Fruit fly (Drosophila melanogaster): ENCODE data around the gene CG18130.

- TF ChIP-seq CG7101 (tag; optimal IDR thresholded peaks at IDR 0.05) (no peak), kay (GFP tag; ENCODE audit: borderline replicate concordance) (no peak), toe (GFP tag; optimal IDR thresholded peaks at IDR 0.05) (no peak), Crg-1 (GFP tag; optimal IDR thresholded peaks at IDR 0.05) (no peak), CG7045 (GFP tag; optimal IDR thresholded peaks at IDR 0.05) (no peak), ovo (GFP tag; optimal IDR thresholded peaks at IDR 0.05) (no peak), CG14711 (tag; optimal IDR thresholded peaks at IDR 0.05) (no peak), Hr96 (GFP tag; optimal IDR thresholded peaks at IDR 0.05) (no peak), Mnt (GFP tag; optimal IDR thresholded peaks at IDR 0.05) (no peak), bab1 (GFP tag; optimal IDR thresholded peaks at IDR 0.05) (no peak), cnc (optimal IDR thresholded peaks at IDR 0.05) (no peak), pad (GFP tag; optimal IDR thresholded peaks at IDR 0.05) (no peak), CG5204 (GFP tag; optimal IDR thresholded peaks at IDR 0.05) (no peak), cic (GFP tag; optimal IDR thresholded peaks at IDR 0.05) (no peak)
These were observed 20.5 kb upstream of the CG18130 start for dm6 chrX:12013098-12013493.
